Worm (Caenorhabditis elegans) whole organism, young adult: ENCODE measurements around the gene F46B6.13.

ENCODE experiments used
- F22D6.2 ChIP-seq: sonication (generic microtip); optimal IDR thresholded peaks from 2 replicates; lab custom pipeline; 2016; ENCODE audit warnings: mild to moderate bottlenecking, missing genetic modification characterization, missing compliant biosample characterization
- akir-1 ChIP-seq: fragments of 200-800 bp; sonication (Bioruptor generic); optimal IDR thresholded peaks from 2 replicates; lab custom pipeline; 2018; ENCODE audit warnings: mild to moderate bottlenecking, missing genetic modification characterization, moderate library complexity, missing compliant biosample characterization
- ama-1 ChIP-seq, 3 experiments: fragments of 150-350 bp in 1 of 3; sonication (generic microtip) in 2 of 3; optimal IDR thresholded peaks; 2 replicates each; lab custom pipeline; 2014 to 2018; ENCODE audit warnings: missing biosample characterization in 2 of 3, missing genetic modification characterization in 2 of 3, missing genetic modification reagents in 2 of 3
- cebp-1 ChIP-seq, 2 experiments: fragments of 200-800 bp in 1 of 2; sonication (Bioruptor generic) in 1 of 2; sonication (generic microtip) in 1 of 2; IDR thresholded peaks in 1 of 2; optimal IDR thresholded peaks in 1 of 2; 2 replicates each; pipeline versions ENCODE4 v1.3.6 to Lab custom; 2017 to 2022; ENCODE audit warnings: missing compliant biosample characterization in 2 of 2, missing genetic modification characterization in 2 of 2, mild to moderate bottlenecking in 1 of 2, missing genetic modification reagents in 1 of 2, moderate library complexity in 1 of 2
- him-1 ChIP-seq: sonication (generic microtip); optimal IDR thresholded peaks from 2 replicates; lab custom pipeline; 2016; ENCODE audit warnings: missing genotype, missing genetic modification reagents, missing genetic modification characterization, missing compliant biosample characterization
- let-526 ChIP-seq: fragments of 200-800 bp; sonication (Bioruptor generic); IDR thresholded peaks from 2 replicates; pipeline ENCODE4 v1.3.6; 2022; ENCODE audit warnings: missing genetic modification reagents, missing genetic modification characterization, missing compliant biosample characterization
- lin-40 ChIP-seq: sonication (generic microtip); optimal IDR thresholded peaks from 2 replicates; lab custom pipeline; 2016; ENCODE audit warnings: missing genetic modification characterization, mild to moderate bottlenecking, missing compliant biosample characterization, missing genotype, missing genetic modification reagents
- mes-4 ChIP-seq: sonication (generic microtip); optimal IDR thresholded peaks from 2 replicates; lab custom pipeline; 2016; ENCODE audit warnings: missing genotype, missing genetic modification characterization, missing compliant biosample characterization
- nfya-1 ChIP-seq: sonication (generic microtip); optimal IDR thresholded peaks from 2 replicates; lab custom pipeline; 2017; ENCODE audit warnings: antibody characterized with exemption, missing compliant biosample characterization, missing genetic modification characterization, borderline replicate concordance; ENCODE audit not compliant: insufficient read depth
- nhr-120 ChIP-seq: fragments of 200-800 bp; sonication (Bioruptor generic); IDR thresholded peaks from 2 replicates; pipeline ENCODE4 v1.3.6; 2022; ENCODE audit warnings: missing genetic modification characterization, missing compliant biosample characterization
- pha-4 ChIP-seq: fragments of 150-350 bp; sonication (generic microtip); optimal IDR thresholded peaks from 2 replicates; lab custom pipeline; 2014; ENCODE audit warnings: missing biosample characterization, missing genetic modification reagents, missing genetic modification characterization
- rcor-1 ChIP-seq: fragments of 200-800 bp; sonication (Bioruptor generic); IDR thresholded peaks from 2 replicates; pipeline ENCODE4 v1.3.6; 2022; ENCODE audit warnings: missing genetic modification reagents, missing genetic modification characterization, missing compliant biosample characterization
- tbx-9 ChIP-seq: sonication (generic microtip); optimal IDR thresholded peaks from 2 replicates; lab custom pipeline; 2016; ENCODE audit warnings: borderline replicate concordance, missing genetic modification characterization, inconsistent platforms, missing compliant biosample characterization
- zim-3 ChIP-seq: sonication (generic microtip); optimal IDR thresholded peaks from 2 replicates; lab custom pipeline; 2017; ENCODE audit warnings: mild to moderate bottlenecking, missing genetic modification characterization, moderate library complexity, missing compliant biosample characterization

ce11 chrV:9755725-9756124 is 43.3 kb downstream of the F46B6.13 start, which contains the start of gene F58E6.8:
- TF ChIP-seq tbx-9 (tag; lab: Kevin White, UChicago) (no peak), him-1 (tag; lab: Kevin White, UChicago) (no peak), nfya-1 (tag; lab: Kevin White, UChicago) (no peak), mes-4 (tag; lab: Kevin White, UChicago) (no peak), zim-3 (tag; lab: Kevin White, UChicago) (no peak), cebp-1 (GFP tag; IDR thresholded peaks at IDR 0.05; lab: Robert Waterston, UW) (no peak), cebp-1 (tag; optimal IDR thresholded peaks at IDR 0.05; lab: Kevin White, UChicago) (no peak), rcor-1 (GFP tag; lab: Robert Waterston, UW) (no peak), nhr-120 (GFP tag; lab: Robert Waterston, UW) (no peak), ama-1 (optimal IDR thresholded peaks at IDR 0.05; lab: Kevin White, UChicago) (no peak), ama-1 (GFP tag; optimal IDR thresholded peaks at IDR 0.05; lab: Kevin White, UChicago) (no peak), lin-40 (tag; lab: Kevin White, UChicago) (no peak), akir-1 (GFP tag; lab: Kevin White, UChicago) (no peak), pha-4 (no peak), F22D6.2 (no peak), let-526 (GFP tag; lab: Robert Waterston, UW) (no peak)
